Fruit fly (Drosophila melanogaster): ENCODE measurements around the gene bond.

bond gene

DNA sequence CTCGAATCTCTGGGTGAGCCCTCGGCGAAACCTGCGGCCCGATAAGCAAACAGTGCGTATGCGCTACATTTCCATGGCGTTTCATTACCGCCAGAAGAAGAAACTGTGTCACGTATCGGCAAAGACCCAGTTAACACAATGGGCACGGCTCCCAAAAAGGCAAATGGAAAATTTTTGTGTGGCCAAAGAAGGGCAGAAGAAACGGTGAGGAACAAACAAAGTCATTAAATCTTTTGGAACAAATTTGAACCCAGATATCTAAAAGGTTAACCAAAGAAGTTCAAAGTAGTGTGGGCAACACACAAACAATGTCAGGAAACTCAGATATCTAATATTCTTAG lies 25.4 kb upstream of the bond start:
- TF ChIP-seq Rel (GFP tag; optimal IDR thresholded peaks at IDR 0.05): no peak
- no peak for TF ChIP-seq Rel (tag; optimal IDR thresholded peaks at IDR 0.05)
- TF ChIP-seq psq (GFP tag; optimal IDR thresholded peaks at IDR 0.05): no peak
- TF ChIP-seq Hr83 (GFP tag; optimal IDR thresholded peaks at IDR 0.05; ENCODE audit: poor library complexity, severe bottlenecking): no peak
- TF ChIP-seq dmrt93B (GFP tag; optimal IDR thresholded peaks at IDR 0.05): no peak
- TF ChIP-seq sage (GFP tag; optimal IDR thresholded peaks at IDR 0.05): no peak
- no peak for TF ChIP-seq dl (GFP tag; optimal IDR thresholded peaks at IDR 0.05; ENCODE audit: insufficient read depth in 1 of 2, partially characterized antibody in 2 of 2)
- TF ChIP-seq usp (GFP tag; optimal IDR thresholded peaks at IDR 0.05): no peak
- TF ChIP-seq woc (GFP tag; optimal IDR thresholded peaks at IDR 0.05): no peak
- no peak for TF ChIP-seq pan (optimal IDR thresholded peaks at IDR 0.05)
- TF ChIP-seq Hr78 (GFP tag; optimal IDR thresholded peaks at IDR 0.05): no peak
- no peak for TF ChIP-seq lola (GFP tag; optimal IDR thresholded peaks at IDR 0.05)
- TF ChIP-seq h (GFP tag; optimal IDR thresholded peaks at IDR 0.05): no peak
- no peak for TF ChIP-seq HLH106 (tag; optimal IDR thresholded peaks at IDR 0.05)
- no peak for TF ChIP-seq Sp1 (GFP tag; optimal IDR thresholded peaks at IDR 0.05)
- TF ChIP-seq GATAd (GFP tag; optimal IDR thresholded peaks at IDR 0.05): no peak
- TF ChIP-seq Jra (GFP tag; optimal IDR thresholded peaks at IDR 0.05): no peak
- TF ChIP-seq CG32264 (GFP tag; optimal IDR thresholded peaks at IDR 0.05): no peak
- TF ChIP-seq Mio (GFP tag; optimal IDR thresholded peaks at IDR 0.05): no peak
- TF ChIP-seq Hnf4 (GFP tag; optimal IDR thresholded peaks at IDR 0.05): no peak
- no peak for TF ChIP-seq tai (GFP tag; optimal IDR thresholded peaks at IDR 0.05)

DNA sequence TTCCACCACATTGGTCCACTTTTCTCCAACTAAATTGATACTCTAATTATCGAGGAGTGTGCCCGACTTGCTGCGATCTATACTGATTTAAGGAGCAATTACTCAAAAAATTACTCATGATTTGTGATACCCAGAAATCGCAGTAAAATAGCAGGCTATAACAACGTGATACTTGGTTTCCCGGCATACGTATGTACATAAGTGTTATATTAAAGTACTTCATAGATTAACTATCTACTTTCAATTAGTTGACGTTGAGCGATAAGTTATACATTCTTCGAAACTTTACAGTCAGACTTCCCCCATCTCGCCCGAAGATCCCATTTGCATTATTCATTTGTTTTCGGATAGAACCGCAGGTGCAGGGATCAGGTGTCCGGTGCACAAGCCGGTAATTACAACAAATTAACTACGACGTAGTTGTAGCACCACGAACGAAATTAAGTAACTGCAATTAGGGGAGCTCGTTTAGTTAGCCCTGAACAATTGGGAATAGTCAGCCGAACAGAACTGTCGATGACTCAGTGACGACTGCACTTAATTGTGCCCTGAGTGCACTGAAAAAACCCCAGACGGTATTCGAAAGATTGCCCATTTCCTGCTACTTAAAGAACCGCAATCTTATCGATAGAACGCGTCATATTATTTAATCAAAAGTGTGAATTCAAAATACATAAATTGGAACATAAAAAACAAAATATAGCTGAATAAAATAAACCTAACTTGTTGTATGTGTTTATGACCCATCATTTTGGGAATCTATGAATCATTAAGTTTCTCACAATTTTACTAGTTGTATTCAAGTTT lies 24.7 kb upstream of the bond start:
- TF ChIP-seq Rel (GFP tag; optimal IDR thresholded peaks at IDR 0.05): no peak
- TF ChIP-seq Rel (tag; optimal IDR thresholded peaks at IDR 0.05): peak; percentile 78
- no peak for TF ChIP-seq Hr78 (GFP tag; optimal IDR thresholded peaks at IDR 0.05)

DNA sequence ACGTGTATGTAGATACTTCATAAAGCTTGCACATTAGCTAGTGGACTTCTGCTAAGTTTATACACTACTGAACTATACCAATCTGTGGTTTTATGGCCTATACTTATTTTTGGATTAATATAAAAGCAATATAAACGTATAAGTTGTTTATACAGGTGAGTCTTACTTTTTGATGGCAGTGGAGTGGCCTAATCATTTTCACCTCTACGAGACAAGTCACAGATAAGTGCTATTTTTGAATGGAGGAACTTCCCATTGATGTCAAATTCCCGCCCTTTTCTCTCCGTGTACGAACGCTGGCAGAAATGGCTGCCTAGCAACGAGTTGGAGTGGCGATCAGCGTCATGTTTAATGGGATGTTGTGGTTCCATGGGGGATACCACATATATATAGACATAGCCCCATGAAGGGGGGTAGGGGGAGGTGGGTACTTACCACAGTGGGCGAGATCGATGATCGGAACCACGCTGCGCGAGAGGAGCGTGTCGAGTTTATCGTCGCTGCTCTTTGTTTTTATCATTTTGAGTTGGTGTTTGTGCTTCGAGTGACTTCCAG lies 24.1 kb upstream of the bond start:
- TF ChIP-seq dl (GFP tag; optimal IDR thresholded peaks at IDR 0.05; ENCODE audit: insufficient read depth in 1 of 2, partially characterized antibody in 2 of 2): peak in 1 of 2 experiments; percentile 32
- peak in 1 of 2 experiments; percentile 18 for TF ChIP-seq foxo (GFP tag; optimal IDR thresholded peaks at IDR 0.05)
- peak; percentile 27 for TF ChIP-seq fru (GFP tag; optimal IDR thresholded peaks at IDR 0.05)
- no peak for TF ChIP-seq pan (optimal IDR thresholded peaks at IDR 0.05)
- peak; percentile 9 for TF ChIP-seq OdsH (GFP tag; optimal IDR thresholded peaks at IDR 0.05)
- no peak for TF ChIP-seq usp (GFP tag; optimal IDR thresholded peaks at IDR 0.05)
- no peak for TF ChIP-seq Rel (GFP tag; optimal IDR thresholded peaks at IDR 0.05)
- TF ChIP-seq Rel (tag; optimal IDR thresholded peaks at IDR 0.05): peak; percentile 61

DNA sequence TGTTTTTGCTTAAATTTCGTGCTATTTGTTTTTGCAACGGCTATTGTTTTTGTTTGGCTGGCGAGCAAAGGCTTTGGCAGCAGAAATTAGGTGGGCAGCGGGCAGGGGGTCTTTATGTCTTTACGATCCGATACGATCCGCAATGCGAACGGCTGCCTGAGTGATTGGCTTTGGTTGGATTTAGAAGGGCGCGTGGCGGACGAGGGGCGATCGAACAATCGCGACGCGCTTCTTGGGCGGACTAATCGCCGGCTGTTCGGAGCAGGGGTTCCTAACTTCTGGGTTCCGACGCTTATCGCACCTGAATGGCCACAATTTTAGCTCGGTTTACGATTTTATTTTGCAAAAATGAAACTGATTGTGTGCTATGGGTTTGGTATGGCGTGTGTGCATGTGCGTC lies 23.3 kb upstream of the bond start:
- no peak for TF ChIP-seq br (GFP tag; optimal IDR thresholded peaks at IDR 0.05)
- TF ChIP-seq jim (GFP tag; optimal IDR thresholded peaks at IDR 0.05): peak; percentile 35
- TF ChIP-seq Sp1 (GFP tag; optimal IDR thresholded peaks at IDR 0.05): peak; percentile 37
- TF ChIP-seq h (GFP tag; optimal IDR thresholded peaks at IDR 0.05): peak; percentile 98
- no peak for TF ChIP-seq Abd-B (GFP tag; optimal IDR thresholded peaks at IDR 0.05)
- TF ChIP-seq foxo (GFP tag; optimal IDR thresholded peaks at IDR 0.05): peak in 1 of 2 experiments; percentile 39
- no peak for TF ChIP-seq Rel (GFP tag; optimal IDR thresholded peaks at IDR 0.05)
- peak; percentile 32 for TF ChIP-seq Rel (tag; optimal IDR thresholded peaks at IDR 0.05)

DNA sequence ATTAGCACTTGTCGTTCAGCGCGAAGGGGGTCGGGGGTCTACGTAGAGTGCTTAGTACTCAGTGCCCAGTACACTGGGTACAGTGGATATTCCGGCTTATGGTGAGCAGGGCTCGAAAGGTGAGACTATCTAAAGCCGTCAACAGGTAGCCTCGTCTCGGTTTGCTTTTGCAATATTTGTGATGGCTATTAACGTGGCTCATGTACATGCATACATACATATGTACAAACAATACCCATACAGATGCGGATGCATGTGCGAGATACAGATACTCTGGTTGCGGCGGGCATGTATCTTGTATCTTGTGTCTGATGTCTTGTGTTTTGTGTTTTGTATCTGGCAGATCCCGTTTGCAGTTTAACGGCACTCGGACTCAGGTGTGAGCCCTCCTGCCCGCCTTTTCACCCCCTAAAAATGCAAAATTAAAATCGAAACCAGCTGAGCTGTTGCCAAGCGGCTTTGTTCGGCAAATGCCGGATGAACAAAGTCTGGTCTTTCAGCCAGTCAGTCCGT lies 22.8 kb upstream of the bond start:
- TF ChIP-seq h (GFP tag; optimal IDR thresholded peaks at IDR 0.05) (no peak), Rel (GFP tag; optimal IDR thresholded peaks at IDR 0.05) (no peak), Rel (tag; optimal IDR thresholded peaks at IDR 0.05) (peak; percentile 23), Hr83 (GFP tag; optimal IDR thresholded peaks at IDR 0.05; ENCODE audit: poor library complexity, severe bottlenecking) (peak; percentile 21)
